Worm (Caenorhabditis elegans): Measurements from ENCODE around the gene fbxb-105.

fbxb-105 gene

DNA sequence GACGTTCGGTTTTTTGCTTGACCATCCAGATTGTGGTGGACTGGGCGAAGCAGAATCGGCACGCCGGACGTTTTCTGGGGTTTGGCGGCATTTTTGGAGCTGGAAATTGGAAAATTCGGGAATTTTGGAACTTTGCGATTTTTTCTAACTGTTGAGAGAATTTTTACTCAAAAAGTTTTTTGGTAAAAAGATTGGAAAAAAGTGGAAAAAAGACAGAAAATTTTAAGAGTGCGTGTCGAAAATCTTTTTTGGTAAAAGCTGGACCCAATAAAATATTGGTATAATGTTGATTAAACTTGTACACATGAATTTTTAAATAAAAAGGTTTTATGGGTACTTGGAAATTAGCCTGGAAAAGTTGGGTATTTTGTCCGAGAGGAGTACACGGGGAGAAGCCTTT lies 28.4 kb downstream of the fbxb-105 start, which contains the start of gene T05A8.7:
TSS of gene T05A8.7 (minus strand) at position 101 of the 400 bp plus-strand sequence.
- no peak for TF ChIP-seq nhr-23 (tag; optimal IDR thresholded peaks at IDR 0.05)
- no peak for TF ChIP-seq pha-4 (tag; optimal IDR thresholded peaks at IDR 0.05)
- no peak for TF ChIP-seq ceh-16 (tag; optimal IDR thresholded peaks at IDR 0.05)
- no peak for TF ChIP-seq nfya-1 (tag; optimal IDR thresholded peaks at IDR 0.05; ENCODE audit: insufficient read depth)
- TF ChIP-seq nhr-12 (tag; optimal IDR thresholded peaks at IDR 0.05): no peak
- no peak for TF ChIP-seq ztf-11 (tag; optimal IDR thresholded peaks at IDR 0.05)
- TF ChIP-seq jun-1 (tag; optimal IDR thresholded peaks at IDR 0.05): no peak
- TF ChIP-seq lin-39 (tag; optimal IDR thresholded peaks at IDR 0.05): no peak
- TF ChIP-seq ceh-9 (tag; optimal IDR thresholded peaks at IDR 0.05): no peak
- TF ChIP-seq lsy-12 (tag; optimal IDR thresholded peaks at IDR 0.05): no peak
- no peak for TF ChIP-seq aly-2 (tag; optimal IDR thresholded peaks at IDR 0.05)
- TF ChIP-seq egl-27 (tag; optimal IDR thresholded peaks at IDR 0.05): no peak
- no peak for TF ChIP-seq eor-1 (tag; optimal IDR thresholded peaks at IDR 0.05)
- no peak for TF ChIP-seq ztf-4 (tag; optimal IDR thresholded peaks at IDR 0.05)
- TF ChIP-seq ceh-28 (tag; optimal IDR thresholded peaks at IDR 0.05): no peak
- no peak for TF ChIP-seq mml-1 (tag; optimal IDR thresholded peaks at IDR 0.05)

- no peak for TF ChIP-seq ztf-4 (tag; optimal IDR thresholded peaks at IDR 0.05)
- TF ChIP-seq nhr-237 (tag; optimal IDR thresholded peaks at IDR 0.05): no peak
- no peak for TF ChIP-seq ceh-9 (tag; optimal IDR thresholded peaks at IDR 0.05)
- TF ChIP-seq jun-1 (tag; optimal IDR thresholded peaks at IDR 0.05): no peak
- TF ChIP-seq tbx-2 (tag; optimal IDR thresholded peaks at IDR 0.05): no peak
- TF ChIP-seq egl-5 (tag; optimal IDR thresholded peaks at IDR 0.05): no peak
- no peak for TF ChIP-seq nhr-76 (tag; optimal IDR thresholded peaks at IDR 0.05)
- TF ChIP-seq unc-39 (tag; optimal IDR thresholded peaks at IDR 0.05): no peak
- TF ChIP-seq mml-1 (tag; optimal IDR thresholded peaks at IDR 0.05): no peak
- TF ChIP-seq mdl-1 (tag; optimal IDR thresholded peaks at IDR 0.05): no peak
- no peak for TF ChIP-seq nhr-28 (tag; optimal IDR thresholded peaks at IDR 0.05)
- no peak for TF ChIP-seq nhr-25 (tag; optimal IDR thresholded peaks at IDR 0.05)
- TF ChIP-seq lin-15B (tag; optimal IDR thresholded peaks at IDR 0.05): no peak
- TF ChIP-seq ztf-11 (tag; optimal IDR thresholded peaks at IDR 0.05): no peak
- TF ChIP-seq ama-1 (optimal IDR thresholded peaks at IDR 0.05): no peak
- no peak for TF ChIP-seq nhr-43 (tag; optimal IDR thresholded peaks at IDR 0.05; ENCODE audit: poor library complexity, severe bottlenecking)
- no peak for TF ChIP-seq pha-4 (tag; optimal IDR thresholded peaks at IDR 0.05)
- no peak for TF ChIP-seq elt-2 (tag; optimal IDR thresholded peaks at IDR 0.05)
Observed at ce11 chrII:2741405-2741804, 29.3 kb downstream of the fbxb-105 start.

DNA sequence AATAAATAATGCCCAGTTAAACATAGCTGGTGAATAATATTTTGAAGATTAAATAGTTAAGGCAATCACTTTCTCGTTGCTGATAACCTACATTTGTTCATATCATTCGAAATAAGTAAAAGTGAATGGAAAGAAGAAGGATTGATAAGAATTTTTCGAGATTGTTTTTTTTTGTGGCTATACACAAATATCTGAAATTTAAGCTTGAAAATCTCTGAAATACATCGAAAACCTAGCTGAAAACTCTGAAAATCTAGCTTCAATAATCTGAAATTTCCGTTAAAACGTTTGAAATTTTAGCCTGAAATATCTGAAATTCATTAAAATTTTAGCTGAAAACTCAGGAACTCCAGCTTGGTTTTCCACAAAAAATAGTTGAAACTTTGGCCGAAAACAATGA lies 31.1 kb downstream of the fbxb-105 start, which contains the start of gene T05A8.6:
TSS of gene T05A8.6 (minus strand) at position 101 of the 400 bp plus-strand sequence.
- TF ChIP-seq tbx-2 (tag; optimal IDR thresholded peaks at IDR 0.05) (no peak), sea-2 (GFP tag; optimal IDR thresholded peaks at IDR 0.05) (no peak), nfya-1 (tag; optimal IDR thresholded peaks at IDR 0.05; ENCODE audit: insufficient read depth) (no peak), zag-1 (tag; optimal IDR thresholded peaks at IDR 0.05) (no peak), snpc-4 (tag; optimal IDR thresholded peaks at IDR 0.05) (no peak), nhr-43 (tag; optimal IDR thresholded peaks at IDR 0.05; ENCODE audit: poor library complexity, severe bottlenecking) (no peak), ceh-28 (tag; optimal IDR thresholded peaks at IDR 0.05) (no peak)

DNA sequence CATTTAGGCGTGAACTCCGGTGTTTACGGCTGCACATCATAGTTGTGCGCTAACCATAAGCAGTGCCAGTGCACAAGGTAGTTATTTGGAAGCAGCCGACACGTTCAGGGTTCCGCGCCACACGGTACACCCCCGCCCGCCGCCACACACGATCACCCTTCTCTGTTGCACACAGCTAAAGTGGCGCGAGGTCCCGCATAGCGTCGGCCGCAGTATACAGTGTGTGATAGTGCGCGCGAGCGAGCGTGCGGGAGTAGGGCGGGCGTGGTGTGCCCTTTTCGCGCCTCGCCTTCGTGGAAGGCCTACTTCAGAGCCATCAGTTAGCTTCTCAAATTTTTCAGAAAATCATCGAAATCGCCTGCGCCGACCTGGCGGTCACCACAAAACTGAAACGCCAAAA lies 33.8 kb downstream of the fbxb-105 start:
- TF ChIP-seq ZK546.5 (tag; optimal IDR thresholded peaks at IDR 0.05) (no peak), daf-12 (tag; optimal IDR thresholded peaks at IDR 0.05) (no peak), ceh-82 (tag; optimal IDR thresholded peaks at IDR 0.05) (no peak), ceh-9 (tag; optimal IDR thresholded peaks at IDR 0.05) (no peak), lin-15B (tag; optimal IDR thresholded peaks at IDR 0.05) (no peak), lsy-12 (tag; optimal IDR thresholded peaks at IDR 0.05) (no peak), elt-1 (tag; optimal IDR thresholded peaks at IDR 0.05) (no peak)

ce11 chrII:2736156-2736728 lies 34.4 kb downstream of the fbxb-105 start, which contains the start of gene T05A8.8:
TSS of gene T05A8.8 (plus strand) at chrII:2736678.
- TF ChIP-seq fkh-10 (GFP tag; optimal IDR thresholded peaks at IDR 0.05): no peak
- no peak for TF ChIP-seq ztf-11 (tag; optimal IDR thresholded peaks at IDR 0.05)
- no peak for TF ChIP-seq eor-1 (tag; optimal IDR thresholded peaks at IDR 0.05)
- TF ChIP-seq nhr-23 (tag; optimal IDR thresholded peaks at IDR 0.05): no peak
- TF ChIP-seq ztf-4 (tag; optimal IDR thresholded peaks at IDR 0.05): no peak
- TF ChIP-seq lsy-12 (tag; optimal IDR thresholded peaks at IDR 0.05): no peak
- TF ChIP-seq elt-3 (tag; optimal IDR thresholded peaks at IDR 0.05): no peak
- no peak for TF ChIP-seq nhr-237 (tag; optimal IDR thresholded peaks at IDR 0.05)
- no peak for TF ChIP-seq snpc-4 (tag; optimal IDR thresholded peaks at IDR 0.05)
- TF ChIP-seq hmg-11 (tag; optimal IDR thresholded peaks at IDR 0.05): no peak
- no peak for TF ChIP-seq aly-2 (tag; optimal IDR thresholded peaks at IDR 0.05)
- no peak for TF ChIP-seq ceh-82 (tag; optimal IDR thresholded peaks at IDR 0.05)
- TF ChIP-seq elt-1 (tag; optimal IDR thresholded peaks at IDR 0.05): no peak
- TF ChIP-seq daf-12 (tag; optimal IDR thresholded peaks at IDR 0.05): no peak
- TF ChIP-seq fkh-2 (tag; optimal IDR thresholded peaks at IDR 0.05): no peak
- TF ChIP-seq ceh-16 (tag; optimal IDR thresholded peaks at IDR 0.05): no peak
- no peak for TF ChIP-seq nhr-12 (tag; optimal IDR thresholded peaks at IDR 0.05)
